Fruit fly (Drosophila melanogaster) whole organism, adult: ENCODE results near the gene Oct-TyrR.

ENCODE experiments used
- CG12768 ChIP-seq: fragments of 200-800 bp; sonication (Bioruptor generic); optimal IDR thresholded peaks from 2 replicates; lab custom pipeline; 2017; ENCODE audit warnings: missing biosample characterization, missing genetic modification characterization, mild to moderate bottlenecking, moderate library complexity, missing genetic modification reagents
- CG14711 ChIP-seq: fragments of 200-800 bp; sonication (Bioruptor generic); optimal IDR thresholded peaks from 2 replicates; lab custom pipeline; 2018; ENCODE audit warnings: missing biosample characterization, mild to moderate bottlenecking, missing genetic modification characterization, moderate library complexity
- CG33017 ChIP-seq: fragments of 200-800 bp; sonication (Bioruptor generic); optimal IDR thresholded peaks from 2 replicates; lab custom pipeline; 2018; ENCODE audit warnings: missing biosample characterization, mild to moderate bottlenecking, missing genetic modification characterization, moderate library complexity
- CG7045 ChIP-seq: fragments of 200-800 bp; sonication (Bioruptor generic); optimal IDR thresholded peaks from 2 replicates; lab custom pipeline; 2017; ENCODE audit warnings: missing biosample characterization, mild to moderate bottlenecking, missing genetic modification characterization
- Hr96 ChIP-seq: fragments of 200-800 bp; sonication (Bioruptor generic); optimal IDR thresholded peaks from 2 replicates; lab custom pipeline; 2016; ENCODE audit warnings: missing biosample characterization, missing genetic modification characterization
- kay ChIP-seq: fragments of 200-800 bp; sonication (Bioruptor generic); peaks from one replicate; lab custom pipeline; 2016; ENCODE audit warnings: missing biosample characterization, missing genetic modification characterization, borderline replicate concordance
- ovo ChIP-seq: fragments of 200-800 bp; sonication (Bioruptor generic); optimal IDR thresholded peaks from 2 replicates; lab custom pipeline; 2016; ENCODE audit warnings: missing biosample characterization, missing genetic modification characterization
- tj ChIP-seq: fragments of 200-800 bp; sonication (Bioruptor generic); optimal IDR thresholded peaks from 3 replicates; lab custom pipeline; 2017; ENCODE audit warnings: missing biosample characterization, mild to moderate bottlenecking, missing genetic modification characterization, moderate library complexity

DNA sequence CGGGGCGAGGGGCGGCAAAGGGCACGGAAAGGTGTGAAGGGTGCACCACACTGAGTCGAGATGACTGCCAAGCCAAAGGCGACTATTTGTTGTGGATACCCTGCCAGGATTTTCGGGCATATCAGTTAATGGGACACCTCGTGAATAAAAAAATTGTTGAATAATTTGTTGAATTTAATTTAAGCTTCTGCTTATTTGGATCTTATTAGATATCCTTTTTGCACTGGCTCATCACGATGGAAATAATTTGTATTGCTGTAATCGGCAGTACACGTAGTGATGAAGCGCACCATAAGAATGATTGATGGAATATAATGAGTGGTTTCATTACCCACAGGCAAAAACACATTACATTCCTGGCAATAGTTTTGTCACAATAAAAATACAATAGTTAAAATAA, 75.1 kb downstream of the Oct-TyrR start:
- TF ChIP-seq ovo (no peak), kay (GFP tag; lab: Kevin White, UChicago) (no peak), CG33017 (tag; lab: Kevin White, UChicago) (no peak), Hr96 (GFP tag; lab: Kevin White, UChicago) (no peak), tj (GFP tag; lab: Kevin White, UChicago) (no peak), CG14711 (tag; lab: Kevin White, UChicago) (no peak), CG7045 (GFP tag; lab: Kevin White, UChicago) (no peak), CG12768 (no peak)
